Worm (Caenorhabditis elegans): ENCODE data around the gene F20D6.12.

Gene F20D6.12

ce11 chrV:8161699-8162098 lies 28.2 kb downstream of the F20D6.12 start, which contains the start of gene F20D6.5:
Gene F20D6.5, plus strand, starts transcription at chrV:8161957.
- no peak for TF ChIP-seq ceh-13 (GFP tag; optimal IDR thresholded peaks at IDR 0.05)

DNA sequence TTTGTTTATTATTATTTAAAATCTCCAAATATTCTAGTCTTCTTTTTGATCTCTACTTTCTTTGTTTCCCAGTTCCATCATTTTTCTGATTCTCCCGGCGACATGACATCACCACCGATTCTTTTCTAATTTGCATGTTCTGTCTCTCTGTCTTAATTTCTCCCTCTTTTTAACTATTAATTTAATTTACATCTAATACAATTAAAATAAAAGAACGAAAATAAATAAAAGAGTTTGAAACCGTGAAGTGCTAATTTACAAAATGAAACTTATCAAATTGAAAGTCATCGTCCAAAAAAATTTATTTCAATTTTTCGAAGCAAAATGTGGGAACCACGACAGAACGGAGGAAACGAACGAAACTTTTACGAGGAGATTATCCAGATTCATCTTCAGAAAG lies 30.3 kb downstream of the F20D6.12 start, which contains the start of gene F20D6.6:
Gene F20D6.6 (plus strand): TSS at position 301 of the 400 bp plus-strand sequence.
- no peak for TF ChIP-seq pes-1 (GFP tag; IDR thresholded peaks at IDR 0.05)
- no peak for TF ChIP-seq aly-1 (tag; optimal IDR thresholded peaks at IDR 0.05)

DNA sequence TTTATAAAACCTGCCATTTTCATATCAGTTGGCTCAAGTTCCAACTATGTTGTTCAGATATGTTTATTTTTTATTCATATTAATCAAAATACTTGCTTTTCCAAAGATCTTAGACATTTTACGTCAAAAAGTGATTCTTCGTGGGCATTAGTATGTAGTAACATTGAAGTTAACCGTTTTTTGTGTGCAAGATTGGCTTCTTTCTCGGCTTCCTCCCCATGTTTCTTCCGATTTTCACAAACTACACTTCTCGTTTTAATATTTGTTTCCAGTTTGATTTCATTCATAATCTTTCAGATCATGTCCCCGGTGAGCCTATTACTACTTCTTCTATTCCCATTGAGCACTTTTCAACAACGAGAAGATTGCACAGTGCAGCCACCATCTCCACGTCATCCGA lies 32.5 kb downstream of the F20D6.12 start, which contains the start of gene sul-2:
Gene sul-2 (plus strand): TSS at position 301 of the 400 bp plus-strand sequence.
- TF ChIP-seq scrt-1 (GFP tag; IDR thresholded peaks at IDR 0.05) (no peak), ama-1 (optimal IDR thresholded peaks at IDR 0.05) (no peak), ceh-13 (GFP tag; optimal IDR thresholded peaks at IDR 0.05) (no peak), tbx-37 (GFP tag; conservative IDR thresholded peaks at IDR 0.05) (no peak), F13C5.2 (tag; optimal IDR thresholded peaks at IDR 0.05) (no peak), B0310.2 (tag; optimal IDR thresholded peaks at IDR 0.05) (no peak), aly-1 (tag; optimal IDR thresholded peaks at IDR 0.05) (no peak), hmg-4 (GFP tag; optimal IDR thresholded peaks at IDR 0.05) (no peak), pes-1 (GFP tag; IDR thresholded peaks at IDR 0.05) (no peak), hmbx-1 (tag; optimal IDR thresholded peaks at IDR 0.05) (no peak), ets-7 (tag; optimal IDR thresholded peaks at IDR 0.05) (no peak), ceh-36 (tag; optimal IDR thresholded peaks at IDR 0.05) (no peak), sea-1 (GFP tag; conservative IDR thresholded peaks at IDR 0.05) (no peak), tbx-11 (GFP tag; IDR thresholded peaks at IDR 0.05) (no peak), flt-1 (GFP tag; IDR thresholded peaks at IDR 0.05) (no peak)

ce11 chrV:8155743-8156142 lies 34.2 kb downstream of the F20D6.12 start:
- TF ChIP-seq hnd-1 (tag; optimal IDR thresholded peaks at IDR 0.05) (no peak), sea-1 (GFP tag; conservative IDR thresholded peaks at IDR 0.05) (no peak), scrt-1 (GFP tag; IDR thresholded peaks at IDR 0.05) (no peak), flt-1 (GFP tag; IDR thresholded peaks at IDR 0.05) (no peak)

DNA sequence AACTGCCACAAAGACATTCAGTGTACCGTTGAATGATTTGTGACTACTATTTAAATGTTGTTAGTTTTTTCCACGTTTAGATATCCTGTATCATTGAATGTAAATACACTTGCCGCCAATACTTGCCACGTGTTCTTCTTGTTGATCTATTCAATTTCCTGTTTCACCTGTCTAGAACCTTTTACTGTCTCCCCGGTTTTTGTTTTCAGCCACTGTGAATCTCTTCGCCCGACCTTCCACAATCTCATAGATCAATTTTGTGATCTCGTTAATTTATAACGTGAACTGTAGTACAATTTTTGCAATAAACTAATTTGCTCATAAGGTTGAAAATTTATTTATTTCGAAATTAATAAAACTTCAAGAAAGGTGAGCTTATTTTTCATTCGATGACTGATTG lies 44.6 kb downstream of the F20D6.12 start, which contains the start of gene D1014.13:
Gene D1014.13 (plus strand): TSS at position 301 of the 400 bp plus-strand sequence.
- TF ChIP-seq hmbx-1 (tag; optimal IDR thresholded peaks at IDR 0.05) (no peak), B0310.2 (tag; optimal IDR thresholded peaks at IDR 0.05) (no peak), flt-1 (GFP tag; IDR thresholded peaks at IDR 0.05) (no peak), hnd-1 (tag; optimal IDR thresholded peaks at IDR 0.05) (no peak), tbx-37 (GFP tag; conservative IDR thresholded peaks at IDR 0.05) (no peak), ama-1 (optimal IDR thresholded peaks at IDR 0.05) (no peak), tbx-11 (GFP tag; IDR thresholded peaks at IDR 0.05) (no peak), ets-7 (tag; optimal IDR thresholded peaks at IDR 0.05) (no peak), ceh-36 (tag; optimal IDR thresholded peaks at IDR 0.05) (no peak), scrt-1 (GFP tag; IDR thresholded peaks at IDR 0.05) (no peak), sea-1 (GFP tag; conservative IDR thresholded peaks at IDR 0.05) (no peak), ceh-13 (GFP tag; optimal IDR thresholded peaks at IDR 0.05) (no peak), pes-1 (GFP tag; IDR thresholded peaks at IDR 0.05) (no peak), F13C5.2 (tag; optimal IDR thresholded peaks at IDR 0.05) (no peak), aly-1 (tag; optimal IDR thresholded peaks at IDR 0.05) (no peak), tra-4 (tag; optimal IDR thresholded peaks at IDR 0.05) (no peak), hmg-4 (GFP tag; optimal IDR thresholded peaks at IDR 0.05) (no peak)

- TF ChIP-seq pes-1 (GFP tag; IDR thresholded peaks at IDR 0.05), result no peak
- TF ChIP-seq tra-4 (tag; optimal IDR thresholded peaks at IDR 0.05), result no peak
- TF ChIP-seq tbx-37 (GFP tag; conservative IDR thresholded peaks at IDR 0.05), result no peak
- no peak for TF ChIP-seq tbx-11 (GFP tag; IDR thresholded peaks at IDR 0.05)
- no peak for TF ChIP-seq hmg-4 (GFP tag; optimal IDR thresholded peaks at IDR 0.05)
- no peak for TF ChIP-seq F13C5.2 (tag; optimal IDR thresholded peaks at IDR 0.05)
- TF ChIP-seq ceh-13 (GFP tag; optimal IDR thresholded peaks at IDR 0.05), result no peak
- TF ChIP-seq ama-1 (optimal IDR thresholded peaks at IDR 0.05), result no peak
- TF ChIP-seq hmbx-1 (tag; optimal IDR thresholded peaks at IDR 0.05), result no peak
- TF ChIP-seq aly-1 (tag; optimal IDR thresholded peaks at IDR 0.05), result no peak
- no peak for TF ChIP-seq scrt-1 (GFP tag; IDR thresholded peaks at IDR 0.05)
- TF ChIP-seq hnd-1 (tag; optimal IDR thresholded peaks at IDR 0.05), result no peak
- TF ChIP-seq ceh-36 (tag; optimal IDR thresholded peaks at IDR 0.05), result no peak
Observed at ce11 chrV:8144515-8144914, 45.4 kb downstream of the F20D6.12 start.

- TF ChIP-seq tbx-37 (GFP tag; conservative IDR thresholded peaks at IDR 0.05) (no peak), tbx-11 (GFP tag; IDR thresholded peaks at IDR 0.05) (no peak), tra-4 (tag; optimal IDR thresholded peaks at IDR 0.05) (no peak)
Observed at ce11 chrV:8143605-8144004, 46.3 kb downstream of the F20D6.12 start, which contains the start of gene D1014.2. Gene D1014.2, plus strand, starts transcription at chrV:8143905.
